Worm (Caenorhabditis elegans) whole organism, late embryonic: ENCODE measurements around the gene ubxn-4.

Experiments
- C08G9.2 ChIP-seq: sonication (generic microtip); optimal IDR thresholded peaks from 2 replicates; lab custom pipeline; 2016; ENCODE audit warnings: mild to moderate bottlenecking, missing genetic modification characterization, moderate library complexity, missing compliant biosample characterization
- K02D7.2 ChIP-seq: sonication (generic microtip); optimal IDR thresholded peaks from 2 replicates; lab custom pipeline; 2017; ENCODE audit warnings: mild to moderate bottlenecking, missing genetic modification characterization, missing compliant biosample characterization
- T23F11.4 ChIP-seq: fragments of 200-800 bp; sonication (Bioruptor generic); optimal IDR thresholded peaks from 2 replicates; lab custom pipeline; 2018; ENCODE audit warnings: mild to moderate bottlenecking, missing genetic modification characterization, missing compliant biosample characterization
- Y22D7AL.16 ChIP-seq: sonication (generic microtip); optimal IDR thresholded peaks from 2 replicates; lab custom pipeline; 2016; ENCODE audit warnings: missing genetic modification characterization, missing compliant biosample characterization
- ahr-1 ChIP-seq: sonication (generic microtip); optimal IDR thresholded peaks from 2 replicates; lab custom pipeline; 2016; ENCODE audit warnings: missing genetic modification characterization, missing compliant biosample characterization
- ceh-14 ChIP-seq: sonication (generic microtip); optimal IDR thresholded peaks from 2 replicates; lab custom pipeline; 2016; ENCODE audit warnings: missing genotype, missing genetic modification characterization, missing compliant biosample characterization
- ceh-18 ChIP-seq: sonication (generic microtip); optimal IDR thresholded peaks from 2 replicates; lab custom pipeline; 2016; ENCODE audit warnings: missing genetic modification characterization, missing compliant biosample characterization
- ceh-2 ChIP-seq: sonication (generic microtip); optimal IDR thresholded peaks from 2 replicates; lab custom pipeline; 2016; ENCODE audit warnings: missing genotype, missing genetic modification characterization, missing compliant biosample characterization
- ceh-24 ChIP-seq: sonication (generic microtip); optimal IDR thresholded peaks from 2 replicates; lab custom pipeline; 2016; ENCODE audit warnings: mild to moderate bottlenecking, missing genetic modification characterization, missing compliant biosample characterization
- ceh-30 ChIP-seq: fragments of 150-350 bp; optimal IDR thresholded peaks from 2 replicates; lab custom pipeline; 2014; ENCODE audit warnings: missing biosample characterization, missing genetic modification characterization
- ceh-48 ChIP-seq: sonication (generic microtip); optimal IDR thresholded peaks from 2 replicates; lab custom pipeline; 2016; ENCODE audit warnings: missing genetic modification characterization, inconsistent platforms, missing compliant biosample characterization
- dmd-4 ChIP-seq: sonication (generic microtip); optimal IDR thresholded peaks from 2 replicates; lab custom pipeline; 2016; ENCODE audit warnings: borderline replicate concordance, missing genetic modification characterization, missing compliant biosample characterization
- dve-1 ChIP-seq: sonication (generic microtip); optimal IDR thresholded peaks from 2 replicates; lab custom pipeline; 2017; ENCODE audit warnings: antibody characterized with exemption, mild to moderate bottlenecking, missing genetic modification characterization, missing compliant biosample characterization
- elt-2 ChIP-seq: sonication (generic microtip); optimal IDR thresholded peaks from 2 replicates; lab custom pipeline; 2016; ENCODE audit warnings: missing genetic modification reagents, missing genetic modification characterization, missing compliant biosample characterization
- elt-4 ChIP-seq: sonication (generic microtip); optimal IDR thresholded peaks from 2 replicates; lab custom pipeline; 2016; ENCODE audit warnings: missing genetic modification characterization, missing compliant biosample characterization
- eyg-1 ChIP-seq: sonication (generic microtip); optimal IDR thresholded peaks from 2 replicates; lab custom pipeline; 2016; ENCODE audit warnings: missing genotype, missing genetic modification characterization, missing compliant biosample characterization
- fax-1 ChIP-seq: sonication (generic microtip); optimal IDR thresholded peaks from 2 replicates; lab custom pipeline; 2016; ENCODE audit warnings: missing genotype, missing genetic modification characterization, missing compliant biosample characterization
- hlh-30 ChIP-seq: sonication (generic microtip); optimal IDR thresholded peaks from 2 replicates; lab custom pipeline; 2017; ENCODE audit warnings: antibody characterized with exemption, missing genetic modification characterization, missing compliant biosample characterization; ENCODE audit not compliant: insufficient read depth
- hlh-6 ChIP-seq: sonication (generic microtip); optimal IDR thresholded peaks from 2 replicates; lab custom pipeline; 2016; ENCODE audit warnings: missing genotype, missing genetic modification characterization, missing compliant biosample characterization
- lim-6 ChIP-seq: sonication (generic microtip); optimal IDR thresholded peaks from 2 replicates; lab custom pipeline; 2016; ENCODE audit warnings: missing genetic modification characterization, missing compliant biosample characterization
- mec-3 ChIP-seq: sonication (generic microtip); optimal IDR thresholded peaks from 2 replicates; lab custom pipeline; 2016; ENCODE audit warnings: borderline replicate concordance, missing genetic modification characterization, missing compliant biosample characterization
- nhr-11 ChIP-seq: fragments of 150-350 bp; optimal IDR thresholded peaks from 2 replicates; lab custom pipeline; 2014; ENCODE audit warnings: missing biosample characterization, missing genetic modification characterization
- nhr-232 ChIP-seq: sonication (generic microtip); optimal IDR thresholded peaks from 2 replicates; lab custom pipeline; 2016; ENCODE audit warnings: missing genetic modification characterization, missing compliant biosample characterization
- npax-4 ChIP-seq: sonication (generic microtip); optimal IDR thresholded peaks from 2 replicates; lab custom pipeline; 2016; ENCODE audit warnings: missing genetic modification characterization, missing compliant biosample characterization
- odd-2 ChIP-seq: sonication (generic microtip); optimal IDR thresholded peaks from 2 replicates; lab custom pipeline; 2017; ENCODE audit warnings: antibody characterized with exemption, mild to moderate bottlenecking, missing genetic modification characterization, missing compliant biosample characterization
- pag-3 ChIP-seq: sonication (generic microtip); optimal IDR thresholded peaks from 2 replicates; lab custom pipeline; 2016; ENCODE audit warnings: missing compliant biosample characterization, missing genetic modification characterization, borderline replicate concordance
- pat-9 ChIP-seq: fragments of 200-800 bp; sonication (Bioruptor generic); optimal IDR thresholded peaks from 2 replicates; lab custom pipeline; 2018; ENCODE audit warnings: mild to moderate bottlenecking, missing genetic modification characterization, moderate library complexity, missing compliant biosample characterization
- pax-1 ChIP-seq: fragments of 150-350 bp; optimal IDR thresholded peaks from 2 replicates; lab custom pipeline; 2014; ENCODE audit warnings: missing biosample characterization, missing genetic modification characterization
- pros-1 ChIP-seq: fragments of 150-350 bp; optimal IDR thresholded peaks from 2 replicates; lab custom pipeline; 2014; ENCODE audit warnings: missing biosample characterization, missing genetic modification reagents, missing genetic modification characterization
- rnt-1 ChIP-seq: sonication (generic microtip); optimal IDR thresholded peaks from 2 replicates; lab custom pipeline; 2016; ENCODE audit warnings: missing genetic modification characterization, missing compliant biosample characterization
- sdc-2 ChIP-seq: sonication (generic microtip); optimal IDR thresholded peaks from 2 replicates; lab custom pipeline; 2016; ENCODE audit warnings: missing genotype, missing genetic modification characterization, missing compliant biosample characterization
- sox-2 ChIP-seq: fragments of 200-800 bp; sonication (Bioruptor generic); IDR thresholded peaks from 2 replicates; pipeline ENCODE4 v1.3.6; 2022; ENCODE audit warnings: missing genetic modification reagents, missing genetic modification characterization, missing compliant biosample characterization
- sox-4 ChIP-seq: sonication (generic microtip); optimal IDR thresholded peaks from 2 replicates; lab custom pipeline; 2017; ENCODE audit warnings: mild to moderate bottlenecking, missing genetic modification characterization, inconsistent platforms, missing compliant biosample characterization
- tbx-2 ChIP-seq: sonication (generic microtip); optimal IDR thresholded peaks from 2 replicates; lab custom pipeline; 2016; ENCODE audit warnings: missing genetic modification characterization, missing compliant biosample characterization
- ttx-3 ChIP-seq: sonication (generic microtip); optimal IDR thresholded peaks from 2 replicates; lab custom pipeline; 2016; ENCODE audit warnings: missing genetic modification reagents, missing genetic modification characterization, missing compliant biosample characterization
- unc-3 ChIP-seq, 2 experiments: fragments of 200-800 bp in 1 of 2; sonication (Bioruptor generic) in 1 of 2; sonication (generic microtip) in 1 of 2; conservative IDR thresholded peaks in 1 of 2; optimal IDR thresholded peaks in 1 of 2; 2 replicates each; pipeline versions ENCODE4 v1.3.6 to Lab custom; 2016 to 2022; ENCODE audit warnings: missing compliant biosample characterization in 2 of 2, missing genetic modification characterization in 2 of 2, missing genetic modification reagents in 1 of 2
- unc-55 ChIP-seq: sonication (generic microtip); optimal IDR thresholded peaks from 2 replicates; lab custom pipeline; 2017; ENCODE audit warnings: missing biosample characterization, missing genetic modification reagents, missing genetic modification characterization
- zip-5 ChIP-seq: sonication (generic microtip); optimal IDR thresholded peaks from 2 replicates; lab custom pipeline; 2016; ENCODE audit warnings: missing genetic modification characterization, missing compliant biosample characterization

ubxn-4 gene

ce11 chrIII:8402633-8403032 lies 2.7 kb downstream of the ubxn-4 start (continued):
- TF ChIP-seq hlh-6 (tag; lab: Kevin White, UChicago) = no peak

ce11 chrIII:8401887-8402286 lies 3.5 kb downstream of the ubxn-4 start, which contains the start of gene lap-1:
lap-1 (minus strand) TSS chrIII:8401928.
- TF ChIP-seq zip-5 (no peak), elt-4 (tag; lab: Kevin White, UChicago) (no peak), sox-2 (GFP tag; lab: Robert Waterston, UW) (no peak), pros-1 (tag; lab: Kevin White, UChicago) (no peak), T23F11.4 (no peak), tbx-2 (tag; lab: Kevin White, UChicago) (no peak), pat-9 (no peak), npax-4 (no peak), ceh-14 (tag; lab: Kevin White, UChicago) (no peak), dmd-4 (no peak), ceh-48 (tag; lab: Kevin White, UChicago) (no peak), nhr-232 (tag; lab: Kevin White, UChicago) (no peak), Y22D7AL.16 (no peak), dve-1 (no peak), K02D7.2 (tag; lab: Kevin White, UChicago) (no peak), pag-3 (tag; lab: Kevin White, UChicago) (no peak), ceh-30 (tag; lab: Kevin White, UChicago) (no peak), unc-3 (GFP tag; conservative IDR thresholded peaks at IDR 0.05; lab: Robert Waterston, UW) (no peak), unc-3 (tag; optimal IDR thresholded peaks at IDR 0.05; lab: Kevin White, UChicago) (no peak)
- TF ChIP-seq, all 69 proteins: peak for 0

DNA sequence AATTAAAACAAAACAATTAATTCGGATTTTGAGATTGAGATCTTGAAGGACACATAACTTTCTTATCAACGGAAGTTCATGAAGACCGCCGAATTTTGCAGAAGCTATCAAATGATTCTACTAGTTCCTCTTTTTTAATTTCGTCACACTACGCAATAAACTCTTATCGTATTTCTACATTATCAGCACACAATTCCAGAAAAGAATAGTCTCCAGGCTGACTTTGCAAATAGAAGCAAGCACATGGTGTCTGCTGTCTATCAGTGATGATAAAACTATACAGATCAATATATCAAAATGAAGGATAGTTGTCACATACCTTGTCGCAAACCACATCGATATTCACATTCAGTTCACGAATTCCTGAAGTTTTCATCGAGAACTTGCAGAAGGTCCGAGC lies 4.9 kb downstream of the ubxn-4 start:
- TF ChIP-seq ahr-1 (tag; lab: Kevin White, UChicago) (no peak), ceh-24 (tag; lab: Kevin White, UChicago) (no peak), elt-2 (tag; lab: Kevin White, UChicago) (peak; percentile 66)

DNA sequence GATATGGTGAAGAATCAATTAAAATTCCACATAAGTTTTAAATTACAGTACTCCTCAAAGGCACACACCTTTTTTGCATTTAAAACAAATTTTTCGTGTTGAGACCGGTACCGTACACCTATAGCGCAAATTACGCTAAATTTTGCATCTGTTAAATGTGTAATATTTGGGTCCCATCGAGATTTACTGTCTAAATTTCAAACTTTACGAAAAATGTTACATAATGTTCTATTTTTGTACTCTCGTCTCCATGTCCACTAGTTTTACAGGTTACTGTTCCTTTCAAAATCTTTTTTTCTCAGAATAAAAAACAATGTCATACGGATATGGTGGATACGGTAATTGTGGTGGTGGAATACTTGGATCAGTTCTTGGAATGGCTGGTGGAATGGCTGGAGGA lies 7.0 kb downstream of the ubxn-4 start, which contains the start of gene ZK353.2:
ZK353.2 (plus strand) TSS at position 301 of the 400 bp plus-strand sequence.
- TF ChIP-seq nhr-11 (tag; lab: Kevin White, UChicago) (no peak), rnt-1 (tag; lab: Kevin White, UChicago) (no peak), sox-4 (no peak)
- TF ChIP-seq, all 69 proteins: peak for 0

- TF ChIP-seq ceh-14 (tag; lab: Kevin White, UChicago) = no peak
- TF ChIP-seq pros-1 (tag; lab: Kevin White, UChicago) = no peak
- TF ChIP-seq C08G9.2 (tag; lab: Kevin White, UChicago) = no peak
- TF ChIP-seq ahr-1 (tag; lab: Kevin White, UChicago) = no peak
- no peak for TF ChIP-seq pax-1
- TF ChIP-seq sox-4 = no peak
- no peak for TF ChIP-seq mec-3 (tag; lab: Kevin White, UChicago)
- no peak for TF ChIP-seq lim-6 (tag; lab: Kevin White, UChicago)
- no peak for TF ChIP-seq T23F11.4
- no peak for TF ChIP-seq fax-1 (tag; lab: Kevin White, UChicago)
- TF ChIP-seq hlh-30 (tag; lab: Kevin White, UChicago) = no peak
- TF ChIP-seq ceh-2 (tag; lab: Kevin White, UChicago) = no peak
- no peak for TF ChIP-seq odd-2 (tag; lab: Kevin White, UChicago)
- no peak for TF ChIP-seq unc-3 (GFP tag; conservative IDR thresholded peaks at IDR 0.05; lab: Robert Waterston, UW)
- no peak for TF ChIP-seq unc-3 (tag; optimal IDR thresholded peaks at IDR 0.05; lab: Kevin White, UChicago)
- TF ChIP-seq ttx-3 (tag; lab: Kevin White, UChicago) = no peak
- no peak for TF ChIP-seq unc-55 (GFP tag; lab: Kevin White, UChicago)
- no peak for TF ChIP-seq ceh-18
- TF ChIP-seq eyg-1 (tag; lab: Kevin White, UChicago) = no peak
- TF ChIP-seq sdc-2 = no peak
These were observed 9.7 kb downstream of the ubxn-4 start, which contains the start of gene ZK353.3 for ce11 chrIII:8395685-8396084. ZK353.3 (plus strand) TSS chrIII:8395985.
